Worm (Caenorhabditis elegans) whole organism, L4 larva: ENCODE measurements around the gene T05C7.8.

Source experiments
- ceh-32 ChIP-seq: sonication (generic microtip); optimal IDR thresholded peaks from 2 replicates; lab custom pipeline; 2016; ENCODE audit warnings: mild to moderate bottlenecking, missing genetic modification characterization, missing compliant biosample characterization; ENCODE audit not compliant: poor library complexity
- ces-1 ChIP-seq: fragments of 150-350 bp; sonication (generic microtip); optimal IDR thresholded peaks from 4 replicates; lab custom pipeline; 2014; ENCODE audit warnings: missing biosample characterization, missing genetic modification reagents, missing genetic modification characterization
- egl-27 ChIP-seq: sonication (generic microtip); optimal IDR thresholded peaks from 3 replicates; lab custom pipeline; 2017; ENCODE audit warnings: missing biosample characterization, missing genetic modification reagents, missing genetic modification characterization
- lin-1 ChIP-seq: fragments of 200-800 bp; sonication (Bioruptor generic); IDR thresholded peaks from 2 replicates; pipeline ENCODE4 v1.3.6; 2022; ENCODE audit warnings: missing genetic modification reagents, missing genetic modification characterization, missing compliant biosample characterization
- pha-4 ChIP-seq, 2 experiments: fragments of 150-350 bp in 1 of 2; fragments of 200-800 bp in 1 of 2; sonication (Bioruptor generic) in 1 of 2; IDR thresholded peaks in 1 of 2; optimal IDR thresholded peaks in 1 of 2; 2 replicates each; pipeline versions ENCODE4 v1.3.6 to Lab custom; 2014 to 2022; ENCODE audit warnings: missing genetic modification characterization in 2 of 2, missing genetic modification reagents in 2 of 2, missing biosample characterization in 1 of 2, missing compliant biosample characterization in 1 of 2
- set-16 ChIP-seq: fragments of 200-800 bp; sonication (Bioruptor generic); IDR thresholded peaks from 2 replicates; pipeline ENCODE4 v1.3.6; 2022; ENCODE audit warnings: missing genetic modification reagents, missing genetic modification characterization, missing compliant biosample characterization
- zfp-2 ChIP-seq: sonication (generic microtip); optimal IDR thresholded peaks from 2 replicates; lab custom pipeline; 2016; ENCODE audit warnings: mild to moderate bottlenecking, missing genetic modification characterization, missing compliant biosample characterization

Gene T05C7.8

DNA sequence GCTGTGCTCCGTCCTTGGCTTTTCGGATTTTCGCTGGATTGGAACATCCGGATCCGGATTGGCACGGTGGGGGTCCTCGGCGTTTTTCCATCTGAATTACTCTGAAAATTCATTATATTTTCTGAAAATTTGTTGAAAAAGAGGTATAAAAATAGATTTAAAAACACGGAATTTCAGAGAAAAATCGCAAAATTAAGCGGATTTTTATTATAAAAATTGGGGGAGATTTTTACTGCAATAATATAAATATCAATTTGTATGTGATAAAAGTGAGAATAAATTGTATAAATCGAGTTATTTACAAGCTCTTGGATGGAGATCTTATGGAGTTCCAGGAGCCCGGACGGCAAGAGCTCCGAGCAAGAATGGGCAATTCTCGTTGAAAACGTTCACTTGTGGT, 45.4 kb downstream of the T05C7.8 start, which contains the start of gene tut-1:
Gene tut-1, minus strand, starts transcription at position 101 of the 400 bp plus-strand sequence.
- TF ChIP-seq pha-4 (GFP tag; IDR thresholded peaks at IDR 0.05; lab: Robert Waterston, UW) = no peak
- TF ChIP-seq pha-4 (tag; optimal IDR thresholded peaks at IDR 0.05; lab: Kevin White, UChicago) = no peak
- no peak for TF ChIP-seq ceh-32 (tag; lab: Kevin White, UChicago)
- TF ChIP-seq lin-1 (GFP tag; lab: Robert Waterston, UW) = no peak
- TF ChIP-seq zfp-2 = no peak
- TF ChIP-seq ces-1 (GFP tag; lab: Kevin White, UChicago) = no peak
- no peak for TF ChIP-seq egl-27 (tag; lab: Kevin White, UChicago)

DNA sequence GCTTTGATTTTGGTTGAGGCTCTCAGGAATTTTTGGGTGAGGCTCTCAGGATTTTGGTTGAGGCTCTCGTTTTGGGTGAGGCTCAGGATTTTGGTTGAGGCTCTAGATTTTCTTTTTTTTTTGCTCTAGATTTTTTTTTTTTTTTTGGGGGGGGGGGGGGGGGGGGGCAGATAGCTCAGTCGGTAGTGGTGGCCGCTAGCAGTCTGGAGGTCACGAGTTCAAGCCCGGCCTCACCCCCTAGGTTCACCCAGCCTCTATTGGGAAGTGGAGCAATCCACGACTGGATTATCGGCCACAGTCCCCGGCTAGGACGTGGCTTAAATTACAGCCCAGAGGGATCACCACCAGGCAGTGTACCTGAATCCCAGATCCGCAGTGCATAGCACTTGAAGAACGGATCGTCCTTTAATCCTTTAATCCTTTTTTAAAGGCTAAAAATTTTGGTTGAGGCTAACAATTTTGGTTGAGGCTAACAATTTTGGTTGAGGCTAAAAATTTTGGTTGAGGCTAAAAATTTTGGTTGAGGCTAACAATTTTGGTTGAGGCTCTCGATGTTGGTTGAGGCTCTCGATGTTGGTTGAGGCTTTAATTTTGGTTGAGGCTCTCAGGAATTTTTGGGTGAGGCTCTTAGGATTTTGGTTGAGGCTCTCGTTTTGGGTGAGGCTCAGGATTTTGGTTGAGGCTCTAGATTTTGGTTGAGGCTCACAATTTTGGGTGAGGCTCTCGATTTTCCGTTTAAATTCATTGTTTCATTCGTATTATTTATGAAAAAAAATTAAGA, 46.9 kb downstream of the T05C7.8 start:
- TF ChIP-seq set-16 = peak; percentile 85
